Fruit fly (Drosophila melanogaster) whole organism, embryonic: ENCODE data around the gene CG2182.

Experiments used
- CG10209 ChIP-seq: fragments of 200-800 bp; sonication (Bioruptor generic); optimal IDR thresholded peaks from 3 replicates; lab custom pipeline; 2017; ENCODE audit warnings: missing biosample characterization, mild to moderate bottlenecking, missing genetic modification characterization, missing genetic modification reagents
- CG10274 ChIP-seq: fragments of 200-800 bp; sonication (Bioruptor generic); optimal IDR thresholded peaks from 3 replicates; lab custom pipeline; 2017; ENCODE audit warnings: missing biosample characterization, mild to moderate bottlenecking, missing genetic modification characterization
- CG11456 ChIP-seq: fragments of 200-800 bp; sonication (Bioruptor generic); IDR thresholded peaks from 3 replicates; pipeline ENCODE4 v1.3.6; 2022; ENCODE audit warnings: missing biosample characterization, missing genetic modification characterization
- CG12769 ChIP-seq: fragments of 200-800 bp; sonication (Bioruptor generic); optimal IDR thresholded peaks from 2 replicates; lab custom pipeline; 2019; ENCODE audit warnings: missing biosample characterization, mild to moderate bottlenecking, missing genetic modification characterization, moderate library complexity
- CG13775 ChIP-seq: fragments of 200-800 bp; sonication (Bioruptor generic); optimal IDR thresholded peaks from 3 replicates; lab custom pipeline; 2017; ENCODE audit warnings: missing biosample characterization, mild to moderate bottlenecking, missing genetic modification characterization
- CG15479 ChIP-seq: fragments of 200-800 bp; sonication (Bioruptor generic); optimal IDR thresholded peaks from 3 replicates; lab custom pipeline; 2019; ENCODE audit warnings: missing biosample characterization, mild to moderate bottlenecking, missing genetic modification characterization, moderate library complexity
- CG17186 ChIP-seq: fragments of 200-800 bp; sonication (Bioruptor generic); optimal IDR thresholded peaks from 3 replicates; lab custom pipeline; 2017; ENCODE audit warnings: missing biosample characterization, missing genetic modification reagents, missing genetic modification characterization
- CG18011 ChIP-seq: fragments of 200-800 bp; sonication (Bioruptor generic); optimal IDR thresholded peaks from 2 replicates; lab custom pipeline; 2017; ENCODE audit warnings: missing biosample characterization, missing genetic modification characterization, mild to moderate bottlenecking, moderate library complexity, missing genotype
- CG18262 ChIP-seq: fragments of 200-800 bp; optimal IDR thresholded peaks from 3 replicates; lab custom pipeline; 2019; ENCODE audit warnings: missing biosample characterization, mild to moderate bottlenecking, missing genetic modification characterization, moderate library complexity
- CG2712 ChIP-seq: fragments of 200-800 bp; optimal IDR thresholded peaks from 3 replicates; lab custom pipeline; 2019; ENCODE audit warnings: missing biosample characterization, mild to moderate bottlenecking, missing genetic modification characterization, moderate library complexity
- CG33213 ChIP-seq: fragments of 200-800 bp; sonication (Bioruptor generic); optimal IDR thresholded peaks from 3 replicates; lab custom pipeline; 2016; ENCODE audit warnings: missing biosample characterization, missing genetic modification characterization
- CG5245 ChIP-seq: fragments of 200-800 bp; sonication (Bioruptor generic); optimal IDR thresholded peaks from 3 replicates; lab custom pipeline; 2016; ENCODE audit warnings: missing biosample characterization, missing genetic modification characterization
- CG6175 ChIP-seq: fragments of 200-800 bp; sonication (Bioruptor generic); IDR thresholded peaks from 3 replicates; pipeline ENCODE4 v1.3.6; 2022; ENCODE audit warnings: missing biosample characterization, missing genetic modification characterization
- CG8359 ChIP-seq: fragments of 200-800 bp; sonication (Bioruptor generic); optimal IDR thresholded peaks from 2 replicates; lab custom pipeline; 2017; ENCODE audit warnings: missing biosample characterization, mild to moderate bottlenecking, missing genetic modification characterization, borderline replicate concordance
- Dfd ChIP-seq, 2 experiments: fragments of >200 bp; optimal IDR thresholded peaks; 2 replicates each; lab custom pipeline; 2017; ENCODE audit warnings: missing biosample characterization in 2 of 2, missing genetic modification characterization in 2 of 2
- Fer1 ChIP-seq: fragments of 200-800 bp; sonication (Bioruptor generic); optimal IDR thresholded peaks from 2 replicates; lab custom pipeline; 2017; ENCODE audit warnings: missing biosample characterization, mild to moderate bottlenecking, missing genetic modification characterization
- H2.0 ChIP-seq: fragments of 200-800 bp; sonication (Bioruptor generic); IDR thresholded peaks from 2 replicates; pipeline ENCODE4 v1.3.6; 2022; ENCODE audit warnings: missing biosample characterization, missing genetic modification characterization
- Hand ChIP-seq: fragments of 200-800 bp; sonication (Bioruptor generic); optimal IDR thresholded peaks from 2 replicates; lab custom pipeline; 2017; ENCODE audit warnings: mild to moderate bottlenecking, missing biosample characterization, missing genetic modification reagents, missing genetic modification characterization
- HmgD ChIP-seq: fragments of 200-800 bp; sonication (Bioruptor generic); optimal IDR thresholded peaks from 3 replicates; lab custom pipeline; 2016; ENCODE audit warnings: missing biosample characterization, missing genetic modification characterization
- HmgZ ChIP-seq: fragments of 200-800 bp; sonication (Bioruptor generic); optimal IDR thresholded peaks from 2 replicates; lab custom pipeline; 2018; ENCODE audit warnings: missing biosample characterization, mild to moderate bottlenecking, missing genetic modification characterization
- Hr3 ChIP-seq: fragments of 200-800 bp; sonication (Bioruptor generic); optimal IDR thresholded peaks from 3 replicates; lab custom pipeline; 2016; ENCODE audit warnings: missing biosample characterization, missing genetic modification characterization
- Max ChIP-seq: fragments of 200-800 bp; sonication (Bioruptor generic); optimal IDR thresholded peaks from 2 replicates; lab custom pipeline; 2016; ENCODE audit warnings: missing biosample characterization, mild to moderate bottlenecking, missing genetic modification characterization
- Med ChIP-seq: fragments of 200-800 bp; sonication (Bioruptor generic); peaks from one replicate; lab custom pipeline; 2016; ENCODE audit warnings: missing biosample characterization, missing genetic modification characterization, mild to moderate bottlenecking, inconsistent platforms, moderate library complexity
- Myb ChIP-seq: fragments of 200-800 bp; sonication (Bioruptor generic); optimal IDR thresholded peaks from 2 replicates; lab custom pipeline; 2016; ENCODE audit warnings: missing biosample characterization, missing genetic modification characterization
- NfI ChIP-seq: fragments of 200-800 bp; sonication (Bioruptor generic); optimal IDR thresholded peaks from 3 replicates; lab custom pipeline; 2018; ENCODE audit warnings: missing biosample characterization, mild to moderate bottlenecking, missing genetic modification characterization, moderate library complexity
- PHDP ChIP-seq: fragments of 200-800 bp; sonication (Bioruptor generic); optimal IDR thresholded peaks from 3 replicates; lab custom pipeline; 2018; ENCODE audit warnings: missing biosample characterization, mild to moderate bottlenecking, missing genetic modification characterization, moderate library complexity
- Rfx ChIP-seq: fragments of 200-800 bp; sonication (Bioruptor generic); IDR thresholded peaks from 2 replicates; pipeline ENCODE4 v1.3.6; 2022; ENCODE audit warnings: missing biosample characterization, missing genetic modification characterization
- Sin3A ChIP-seq: fragments of >200 bp; optimal IDR thresholded peaks from 2 replicates; lab custom pipeline; 2018
- Taf1 ChIP-seq: fragments of 200-800 bp; sonication (Bioruptor generic); IDR thresholded peaks from 2 replicates; pipeline ENCODE4 v1.3.6; 2022; ENCODE audit warnings: missing biosample characterization, missing genetic modification characterization
- caup ChIP-seq: fragments of 200-800 bp; sonication (Bioruptor generic); optimal IDR thresholded peaks from 3 replicates; lab custom pipeline; 2017; ENCODE audit warnings: missing biosample characterization, mild to moderate bottlenecking, missing genetic modification characterization, moderate library complexity; ENCODE audit not compliant: severe bottlenecking
- chm ChIP-seq: fragments of 200-800 bp; sonication (Bioruptor generic); IDR thresholded peaks from 2 replicates; pipeline ENCODE4 v1.3.6; 2022; ENCODE audit warnings: missing biosample characterization, missing genetic modification characterization
- dan ChIP-seq: fragments of 200-800 bp; sonication (Bioruptor generic); IDR thresholded peaks from 2 replicates; pipeline ENCODE4 v1.3.6; 2022; ENCODE audit warnings: missing biosample characterization, missing genetic modification characterization
- eve ChIP-seq, 2 experiments: fragments of >200 bp; optimal IDR thresholded peaks; 2 replicates each; lab custom pipeline; 2017; ENCODE audit warnings: missing biosample characterization in 2 of 2, missing genetic modification characterization in 2 of 2
- fd64A ChIP-seq: fragments of 200-800 bp; sonication (Bioruptor generic); optimal IDR thresholded peaks from 3 replicates; lab custom pipeline; 2018; ENCODE audit warnings: missing biosample characterization, mild to moderate bottlenecking, missing genetic modification characterization
- hth ChIP-seq: fragments of >200 bp; optimal IDR thresholded peaks from 2 replicates; lab custom pipeline; 2017; ENCODE audit warnings: inconsistent platforms
- ind ChIP-seq: fragments of 200-800 bp; sonication (Bioruptor generic); optimal IDR thresholded peaks from 3 replicates; lab custom pipeline; 2016; ENCODE audit warnings: missing biosample characterization, missing genetic modification characterization
- insv ChIP-seq, 2 experiments: fragments of 200-800 bp; sonication (Bioruptor generic); optimal IDR thresholded peaks; 3 replicates each; lab custom pipeline; 2016 to 2018; ENCODE audit warnings: missing biosample characterization in 2 of 2, missing genetic modification characterization in 2 of 2
- inv ChIP-seq: fragments of 200-800 bp; sonication (Bioruptor generic); IDR thresholded peaks from 2 replicates; pipeline ENCODE4 v1.3.6; 2022; ENCODE audit warnings: missing biosample characterization, missing genetic modification characterization; ENCODE audit not compliant: partially characterized antibody
- lbe ChIP-seq: fragments of 200-800 bp; sonication (Bioruptor generic); optimal IDR thresholded peaks from 2 replicates; lab custom pipeline; 2016; ENCODE audit warnings: missing biosample characterization, mild to moderate bottlenecking, missing genetic modification characterization
- lmd ChIP-seq: fragments of 200-800 bp; sonication (Bioruptor generic); IDR thresholded peaks from 2 replicates; pipeline ENCODE4 v1.3.6; 2022; ENCODE audit warnings: missing biosample characterization, missing genetic modification characterization
- mam ChIP-seq: fragments of 200-800 bp; sonication (Bioruptor generic); optimal IDR thresholded peaks from 3 replicates; lab custom pipeline; 2016; ENCODE audit warnings: missing biosample characterization, missing genetic modification characterization
- mld ChIP-seq: fragments of 200-800 bp; sonication (Bioruptor generic); IDR thresholded peaks from 3 replicates; pipeline ENCODE4 v1.3.6; 2022; ENCODE audit warnings: missing biosample characterization, missing genetic modification characterization; ENCODE audit not compliant: partially characterized antibody
- row ChIP-seq: fragments of 200-800 bp; sonication (Bioruptor generic); IDR thresholded peaks from 3 replicates; pipeline ENCODE4 v1.3.6; 2022; ENCODE audit warnings: missing biosample characterization, missing genetic modification characterization
- sr ChIP-seq: fragments of 200-800 bp; sonication (Bioruptor generic); IDR thresholded peaks from 3 replicates; pipeline ENCODE4 v1.3.6; 2022; ENCODE audit warnings: missing biosample characterization, missing genetic modification characterization
- tll ChIP-seq, 2 experiments: fragments of 200-800 bp in 1 of 2; fragments of >200 bp in 1 of 2; sonication (Bioruptor generic) in 1 of 2; optimal IDR thresholded peaks; 2 replicates each; lab custom pipeline; 2017 to 2019; ENCODE audit warnings: missing biosample characterization in 2 of 2, missing genetic modification characterization in 2 of 2, mild to moderate bottlenecking in 1 of 2, moderate library complexity in 1 of 2
- tna ChIP-seq: fragments of 200-800 bp; sonication (Bioruptor generic); IDR thresholded peaks from 2 replicates; pipeline ENCODE4 v1.3.6; 2022; ENCODE audit warnings: missing biosample characterization, missing genetic modification characterization; ENCODE audit not compliant: partially characterized antibody
- toy ChIP-seq: fragments of 200-800 bp; sonication (Bioruptor generic); IDR thresholded peaks from 2 replicates; pipeline ENCODE4 v1.3.6; 2022; ENCODE audit warnings: missing biosample characterization, missing genetic modification characterization
- ttk ChIP-seq: fragments of 200-800 bp; sonication (Bioruptor generic); IDR thresholded peaks from 2 replicates; pipeline ENCODE4 v2.1.2; 2022; ENCODE audit warnings: missing biosample characterization, missing genetic modification characterization
- twi ChIP-seq: fragments of 200-800 bp; optimal IDR thresholded peaks from 2 replicates; lab custom pipeline; 2019; ENCODE audit warnings: missing biosample characterization, mild to moderate bottlenecking, missing genetic modification characterization, moderate library complexity
- vnd ChIP-seq: fragments of 200-800 bp; sonication (Bioruptor generic); IDR thresholded peaks from 3 replicates; pipeline ENCODE4 v1.3.6; 2022; ENCODE audit warnings: missing biosample characterization, missing genetic modification characterization; ENCODE audit not compliant: partially characterized antibody
- zen ChIP-seq: fragments of 200-800 bp; sonication (Bioruptor generic); optimal IDR thresholded peaks from 3 replicates; lab custom pipeline; 2018; ENCODE audit warnings: missing biosample characterization, mild to moderate bottlenecking, missing genetic modification characterization, moderate library complexity
- zfh2 ChIP-seq: fragments of 200-800 bp; sonication (Bioruptor generic); optimal IDR thresholded peaks from 2 replicates; lab custom pipeline; 2016; ENCODE audit warnings: missing biosample characterization, missing genetic modification characterization

CG2182 gene

DNA sequence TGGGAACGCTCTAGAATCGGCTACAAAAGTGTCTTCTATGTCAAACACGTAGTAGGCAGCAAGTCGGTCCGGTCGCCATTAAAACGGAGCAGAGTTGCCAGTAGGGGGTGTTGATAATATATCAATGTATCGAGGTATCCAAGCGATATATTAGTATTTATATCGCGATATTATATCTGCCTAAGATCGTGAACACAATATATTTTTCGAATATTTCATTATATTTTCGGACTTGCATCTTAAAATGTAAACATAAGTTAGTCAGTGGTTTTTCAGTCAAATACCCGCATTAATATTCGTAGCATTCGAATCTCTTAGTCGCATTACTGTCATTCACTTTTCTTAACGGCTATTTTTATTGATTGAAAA is at the start of gene CG2182 (continued):
- TF ChIP-seq ind (GFP tag; lab: Kevin White, UChicago), result no peak
- no peak for TF ChIP-seq CG2712
- TF ChIP-seq tna (GFP tag; lab: Robert Waterston, UW), result peak; percentile 10
- no peak for TF ChIP-seq dan (GFP tag; lab: Robert Waterston, UW)
- TF ChIP-seq Dfd (GFP tag; optimal IDR thresholded peaks at IDR 0.05; lab: Kevin White, UChicago), result no peak
- no peak for TF ChIP-seq CG17186 (GFP tag; lab: Kevin White, UChicago)
- TF ChIP-seq NfI (GFP tag; lab: Kevin White, UChicago), result no peak
- TF ChIP-seq CG6175, result no peak
- no peak for TF ChIP-seq tll (GFP tag; optimal IDR thresholded peaks at IDR 0.05; lab: Kevin White, UChicago)
- no peak for TF ChIP-seq toy (GFP tag; lab: Robert Waterston, UW)
- no peak for TF ChIP-seq ttk
- no peak for TF ChIP-seq CG33213 (GFP tag; lab: Kevin White, UChicago)
- TF ChIP-seq lbe (GFP tag; lab: Kevin White, UChicago), result no peak
- TF ChIP-seq fd64A (GFP tag; lab: Kevin White, UChicago), result no peak
- TF ChIP-seq CG18011 (GFP tag; lab: Kevin White, UChicago), result no peak
- TF ChIP-seq CG15479 (GFP tag; lab: Kevin White, UChicago), result no peak
- TF ChIP-seq twi (tag; lab: Kevin White, UChicago), result no peak
- TF ChIP-seq Med (GFP tag; lab: Kevin White, UChicago), result peak; percentile 10
- peak; percentile 11 for TF ChIP-seq mam (GFP tag; lab: Kevin White, UChicago)
- no peak for TF ChIP-seq hth (lab: Kevin White, UChicago)
- TF ChIP-seq CG13775 (GFP tag; lab: Kevin White, UChicago), result no peak
- TF ChIP-seq CG12769 (tag; lab: Kevin White, UChicago), result no peak
- no peak for TF ChIP-seq sr
- TF ChIP-seq Rfx (GFP tag; lab: Robert Waterston, UW), result peak; percentile 52
- TF ChIP-seq vnd, result peak; percentile 42
- no peak for TF ChIP-seq CG11456 (GFP tag; lab: Robert Waterston, UW)
- no peak for TF ChIP-seq CG8359 (GFP tag; lab: Kevin White, UChicago)
- no peak for TF ChIP-seq caup (GFP tag; lab: Kevin White, UChicago)
- TF ChIP-seq CG5245 (GFP tag; lab: Kevin White, UChicago), result no peak
- no peak for TF ChIP-seq chm
- no peak for TF ChIP-seq eve (GFP tag; optimal IDR thresholded peaks at IDR 0.05; lab: Kevin White, UChicago)
- no peak for TF ChIP-seq CG18262 (tag; lab: Kevin White, UChicago)
- no peak for TF ChIP-seq CG10209
- no peak for TF ChIP-seq Taf1 (GFP tag; lab: Robert Waterston, UW)
- no peak for TF ChIP-seq PHDP (tag; lab: Kevin White, UChicago)
- no peak for TF ChIP-seq Sin3A (lab: Kevin White, UChicago)
- TF ChIP-seq H2.0 (GFP tag; lab: Robert Waterston, UW), result no peak
- TF ChIP-seq zfh2 (GFP tag; lab: Kevin White, UChicago), result no peak
- TF ChIP-seq Myb, result peak; percentile 28
- TF ChIP-seq lmd, result no peak
- TF ChIP-seq row (GFP tag; lab: Robert Waterston, UW), result peak; percentile 74
- no peak for TF ChIP-seq Max
- TF ChIP-seq Fer1 (GFP tag; lab: Kevin White, UChicago), result no peak
- peak; percentile 58; the same call in 2 of the 3 replicates for TF ChIP-seq mld (GFP tag; lab: Robert Waterston, UW)
- no peak for TF ChIP-seq Hr3
- TF ChIP-seq CG10274 (GFP tag; lab: Kevin White, UChicago), result no peak
- no peak for TF ChIP-seq insv (GFP tag; optimal IDR thresholded peaks at IDR 0.05; lab: Kevin White, UChicago)
- TF ChIP-seq HmgD, result no peak
- TF ChIP-seq Hand, result no peak
- peak; percentile 62 for TF ChIP-seq inv (GFP tag; lab: Robert Waterston, UW)
- TF ChIP-seq zen, result no peak
- TF ChIP-seq HmgZ (tag; lab: Kevin White, UChicago), result no peak
